Worm (Caenorhabditis elegans) whole organism, L4/young adult: Measurements from ENCODE around the gene W07G4.7.

ENCODE experiments used
- W03F9.2 ChIP-seq: fragments of 150-350 bp; optimal IDR thresholded peaks from 2 replicates; lab custom pipeline; 2014; ENCODE audit warnings: missing biosample characterization, missing genetic modification characterization
- dao-5 ChIP-seq: sonication (generic microtip); optimal IDR thresholded peaks from 2 replicates; lab custom pipeline; 2016; ENCODE audit warnings: missing genotype, missing genetic modification characterization, moderate library complexity, missing compliant biosample characterization
- him-1 ChIP-seq: sonication (generic microtip); optimal IDR thresholded peaks from 2 replicates; lab custom pipeline; 2016; ENCODE audit warnings: missing genotype, missing genetic modification reagents, missing genetic modification characterization, missing compliant biosample characterization

The W07G4.7 gene

DNA sequence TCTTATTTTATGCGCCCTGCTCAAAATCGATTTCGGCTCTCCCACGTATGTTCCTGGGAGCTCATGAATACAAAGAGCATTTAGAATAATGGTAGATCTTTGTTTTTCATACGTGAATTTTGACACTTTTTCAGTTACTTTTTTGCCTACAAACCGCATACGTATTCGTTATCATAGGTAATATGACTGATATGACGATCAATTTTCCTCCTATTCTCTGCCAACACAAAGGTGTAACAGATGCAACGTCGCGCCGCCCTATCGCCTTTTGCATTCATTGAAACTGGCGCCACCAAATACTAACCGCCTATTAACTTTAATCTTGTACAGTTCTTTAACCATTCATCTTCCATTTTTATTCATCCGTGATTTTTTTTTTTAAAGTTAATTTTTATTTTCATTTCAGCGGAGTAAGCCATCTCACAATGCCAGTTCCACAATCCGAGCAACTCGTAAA lies 13.1 kb upstream of the W07G4.7 start, which contains the start of gene W07G4.5:
Gene W07G4.5, plus strand, starts transcription at position 407 of the 457 bp plus-strand sequence.
- TF ChIP-seq dao-5 (no peak), W03F9.2 (tag; lab: Kevin White, UChicago) (no peak), him-1 (tag; lab: Kevin White, UChicago) (no peak)

DNA sequence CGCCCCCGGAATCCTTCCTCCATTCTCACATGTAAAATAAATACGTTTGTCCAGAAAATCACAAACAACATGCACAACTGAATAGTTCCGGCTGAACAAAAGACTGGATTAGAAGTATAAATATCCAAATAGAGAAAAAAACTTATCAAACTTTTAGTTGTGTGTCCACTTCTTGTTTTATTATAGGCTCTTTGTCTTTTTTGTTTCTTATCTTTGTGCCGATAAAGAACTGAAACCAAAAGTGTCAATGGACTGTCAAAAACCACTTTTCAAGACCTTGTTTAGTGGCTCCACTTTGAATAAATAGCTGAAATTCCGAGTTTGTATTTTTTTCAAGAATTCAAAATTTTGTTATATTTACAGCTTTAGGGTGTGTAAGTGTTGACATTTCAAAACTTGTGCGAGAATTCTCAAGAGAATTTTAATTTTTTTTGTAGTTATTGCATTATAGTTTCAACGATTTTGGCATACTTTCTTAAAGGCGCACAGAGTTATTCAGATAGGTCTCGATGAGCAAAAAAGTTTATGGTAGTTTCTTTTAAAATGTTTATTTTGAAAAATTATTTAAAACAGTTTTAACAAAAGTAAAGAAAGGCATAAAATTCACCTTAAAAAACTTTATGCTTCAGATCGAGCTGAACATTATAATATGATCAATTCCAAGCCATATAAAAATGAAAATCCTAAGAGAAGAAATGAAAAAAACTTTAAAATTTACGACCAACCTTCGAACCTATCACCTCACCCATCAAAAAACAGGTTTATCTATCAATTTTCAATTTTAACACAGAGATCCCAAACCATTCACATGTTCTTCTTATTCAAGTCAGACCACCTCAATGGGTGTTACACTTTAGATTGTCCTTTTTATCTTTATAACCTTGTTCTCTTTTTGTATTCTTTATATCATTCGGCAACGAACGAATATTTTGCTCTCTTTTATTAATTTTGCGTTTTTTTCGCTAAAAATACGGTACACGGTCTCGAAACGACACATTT lies 11.9 kb upstream of the W07G4.7 start:
- TF ChIP-seq W03F9.2 (tag; lab: Kevin White, UChicago) (no peak), him-1 (tag; lab: Kevin White, UChicago) (no peak), dao-5 (no peak)

DNA sequence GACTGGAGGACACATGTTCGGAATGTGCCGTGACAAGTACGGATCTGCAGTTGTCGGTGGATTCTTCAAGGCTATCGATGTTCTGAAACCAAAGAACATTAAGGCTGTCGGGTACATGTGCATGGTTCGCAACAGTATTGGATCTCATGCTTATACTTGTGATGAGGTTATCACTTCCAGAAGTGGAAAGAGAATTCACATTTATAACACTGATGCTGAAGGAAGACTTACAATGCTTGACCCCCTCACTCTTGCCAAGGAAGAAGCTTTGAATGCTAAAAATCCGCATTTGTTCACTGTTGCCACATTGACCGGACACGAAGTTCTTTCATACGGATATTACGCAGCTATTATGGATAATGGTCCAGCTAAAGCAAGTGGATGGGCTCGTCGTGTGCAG lies 10.5 kb upstream of the W07G4.7 start:
- TF ChIP-seq dao-5 = no peak
- TF ChIP-seq W03F9.2 (tag; lab: Kevin White, UChicago) = no peak
- no peak for TF ChIP-seq him-1 (tag; lab: Kevin White, UChicago)

DNA sequence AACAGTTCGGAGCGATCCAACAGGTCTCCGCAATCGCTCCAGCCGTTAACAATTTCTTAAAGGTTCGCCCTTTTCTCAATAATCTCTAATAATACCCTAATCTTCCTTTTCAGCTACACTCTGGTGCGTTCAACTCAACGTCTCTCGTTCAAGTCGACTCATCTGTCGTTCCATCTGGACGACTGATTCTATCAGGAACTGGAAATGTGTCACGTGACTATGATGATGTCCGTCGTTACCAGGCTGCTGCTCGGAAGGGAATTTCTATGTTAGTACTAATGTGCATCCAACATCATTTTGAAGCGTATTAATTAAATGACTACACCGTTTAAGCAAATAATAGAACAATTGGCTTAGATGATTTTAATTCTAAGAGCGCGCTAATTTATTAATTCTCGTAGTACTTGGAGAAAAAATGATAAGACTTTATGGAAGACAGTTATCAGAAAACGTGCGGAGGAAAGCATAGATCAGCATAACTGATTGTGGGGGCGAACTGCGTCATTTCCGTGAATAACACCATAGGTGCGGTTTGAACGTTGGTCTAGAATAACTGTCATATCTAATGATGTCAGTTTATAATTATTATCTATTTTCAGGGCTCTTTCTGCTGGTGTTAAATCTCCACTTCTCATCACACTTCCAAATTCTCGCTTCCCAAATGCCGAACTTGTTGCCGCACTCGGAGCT lies 9.5 kb upstream of the W07G4.7 start:
- TF ChIP-seq him-1 (tag; lab: Kevin White, UChicago) = no peak
- no peak for TF ChIP-seq W03F9.2 (tag; lab: Kevin White, UChicago)
- no peak for TF ChIP-seq dao-5

DNA sequence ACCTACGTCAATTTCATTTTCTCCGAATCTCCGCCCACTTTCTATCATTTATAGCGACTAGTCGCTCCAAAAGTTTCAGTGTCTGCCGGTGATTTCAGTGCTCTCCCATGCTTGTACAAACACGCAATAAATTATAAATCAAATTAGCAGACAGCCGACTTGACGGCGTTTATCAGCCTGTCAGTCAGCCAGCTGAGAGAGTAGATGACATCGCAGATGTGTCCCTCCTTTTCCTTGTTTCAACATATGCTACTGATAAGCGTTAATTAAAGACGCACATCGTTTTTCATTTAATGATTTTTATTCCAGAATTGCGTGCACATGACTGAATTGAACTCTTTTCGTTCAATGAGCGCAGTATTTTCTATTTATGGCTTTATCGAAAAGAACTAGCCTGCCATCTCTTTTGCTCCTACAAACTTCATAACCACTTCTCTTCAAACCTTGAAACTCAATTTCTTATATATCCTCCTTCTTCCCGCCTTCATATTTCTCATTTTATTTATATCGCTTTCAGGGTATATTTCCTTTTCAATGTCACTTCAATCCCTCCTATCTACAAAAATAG lies 8.8 kb upstream of the W07G4.7 start, which contains the start of gene lap-2:
Gene lap-2, plus strand, starts transcription at position 518 of the 568 bp plus-strand sequence.
- no peak for TF ChIP-seq dao-5

DNA sequence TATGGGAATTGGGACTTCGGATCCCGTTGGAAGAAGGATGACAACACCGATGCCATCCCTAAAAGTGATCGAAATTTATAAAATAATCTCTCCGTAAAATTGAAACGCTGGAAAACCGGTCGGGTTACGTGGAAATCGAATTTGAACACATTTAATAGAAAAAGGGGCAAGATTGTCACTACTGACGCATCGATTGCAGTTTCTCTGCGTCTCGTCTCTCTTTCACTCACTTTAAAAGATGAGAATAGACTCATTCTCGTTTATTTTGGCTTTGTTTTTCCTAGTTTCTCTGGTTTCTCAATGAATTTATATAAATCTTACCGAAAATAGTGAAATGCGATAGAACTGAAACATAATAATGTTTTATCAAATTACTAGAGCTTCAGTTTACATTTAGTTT lies 7.2 kb upstream of the W07G4.7 start, which contains the start of gene scyl-1:
Gene scyl-1, minus strand, starts transcription at position 56 of the 400 bp plus-strand sequence.
- TF ChIP-seq W03F9.2 (tag; lab: Kevin White, UChicago) (no peak), dao-5 (no peak), him-1 (tag; lab: Kevin White, UChicago) (no peak)

DNA sequence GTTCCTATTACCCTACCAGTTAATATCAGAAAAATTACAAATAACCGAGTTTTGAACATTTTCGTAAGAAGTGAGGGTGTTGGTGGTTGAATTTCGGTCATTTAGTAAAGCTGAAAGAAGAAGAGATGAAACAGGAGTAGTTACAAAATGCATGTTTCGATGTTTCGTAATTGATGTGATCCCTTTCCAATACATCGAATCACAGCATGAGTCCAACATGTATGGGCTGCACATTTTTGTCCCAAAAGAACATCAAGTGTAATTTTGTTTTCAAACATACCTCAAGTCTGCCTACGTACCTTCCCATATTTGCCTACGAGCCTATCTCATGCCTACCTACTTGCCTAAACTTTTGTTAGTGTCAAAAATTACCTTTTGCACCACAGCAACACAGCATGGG lies 2.0 kb upstream of the W07G4.7 start, which contains the start of gene W07G4.2:
Gene W07G4.2, minus strand, starts transcription at position 101 of the 400 bp plus-strand sequence.
- TF ChIP-seq him-1 (tag; lab: Kevin White, UChicago) (no peak), dao-5 (no peak), W03F9.2 (tag; lab: Kevin White, UChicago) (no peak)

DNA sequence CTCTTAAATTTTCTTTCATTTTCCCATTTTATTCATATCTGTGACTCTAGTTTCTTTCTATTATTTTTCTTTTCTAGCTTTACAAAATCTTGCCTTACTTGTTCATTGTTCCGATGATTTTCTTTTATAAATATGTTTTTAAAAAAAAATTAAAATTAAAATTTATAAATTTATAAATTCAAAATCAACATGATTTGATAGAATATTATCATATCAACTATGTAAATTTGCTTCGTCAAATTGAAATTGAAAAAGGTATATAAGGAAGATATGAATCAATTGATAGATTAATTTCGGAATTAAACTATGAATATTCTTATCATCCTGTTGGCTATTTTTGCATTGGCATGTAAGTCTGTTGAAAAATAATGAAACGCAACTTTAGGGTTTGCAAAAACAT lies 1.3 kb downstream of the W07G4.7 start, which contains the start of gene W07G4.1:
Gene W07G4.1, plus strand, starts transcription at position 301 of the 400 bp plus-strand sequence.
- no peak for TF ChIP-seq dao-5
- TF ChIP-seq him-1 (tag; lab: Kevin White, UChicago) = no peak
- TF ChIP-seq W03F9.2 (tag; lab: Kevin White, UChicago) = no peak

DNA sequence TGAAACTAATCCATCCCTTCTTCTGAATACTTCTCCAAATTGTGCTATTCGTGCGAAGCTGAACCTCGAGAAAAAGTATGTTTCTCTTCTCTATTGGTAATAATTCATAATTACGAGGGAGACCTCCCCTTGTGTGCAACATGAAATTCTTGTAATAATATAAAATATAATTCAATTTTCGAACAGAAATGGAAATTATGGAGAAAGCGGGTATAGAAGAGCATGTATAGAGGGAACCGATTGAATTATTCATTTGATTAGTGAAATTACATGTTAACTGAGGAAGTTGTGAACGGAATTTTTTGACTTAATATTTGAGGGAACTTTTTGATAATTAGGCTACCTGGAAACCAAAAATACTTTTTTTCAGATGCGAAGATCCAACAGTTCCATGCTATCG lies 5.6 kb downstream of the W07G4.7 start:
- no peak for TF ChIP-seq dao-5
- no peak for TF ChIP-seq W03F9.2 (tag; lab: Kevin White, UChicago)
- TF ChIP-seq him-1 (tag; lab: Kevin White, UChicago) = no peak

DNA sequence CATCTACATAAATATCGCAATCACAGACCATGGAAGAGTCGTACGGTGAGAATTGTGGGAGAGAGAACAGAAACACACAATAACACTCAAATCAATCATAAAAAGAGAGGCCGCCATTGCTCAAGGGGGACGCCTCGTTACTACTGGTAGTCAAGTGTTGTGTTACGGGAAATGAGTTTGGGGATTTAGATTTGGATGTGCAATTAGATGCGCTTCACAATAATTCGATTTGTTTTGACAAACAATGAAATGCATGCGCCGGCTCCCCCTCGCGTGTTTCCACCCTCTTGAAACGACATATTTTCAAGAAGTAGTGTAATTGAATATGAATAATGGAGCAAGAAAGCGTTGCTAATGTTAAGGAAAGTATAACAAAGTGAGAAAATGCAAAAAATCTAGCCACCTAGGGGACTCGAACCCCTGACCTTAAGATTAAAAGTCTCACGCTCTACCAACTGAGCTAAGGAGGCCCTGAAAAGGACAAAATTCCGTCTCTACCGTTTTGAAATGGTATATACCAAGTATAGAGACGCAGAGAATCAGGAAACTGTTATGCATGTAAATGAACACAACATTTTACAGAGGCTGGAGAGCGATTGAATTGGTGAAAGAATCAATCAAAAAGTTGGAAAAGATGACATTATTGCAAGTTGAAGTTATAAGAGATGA lies 7.7 kb downstream of the W07G4.7 start:
- TF ChIP-seq W03F9.2 (tag; lab: Kevin White, UChicago) (no peak), dao-5 (no peak), him-1 (tag; lab: Kevin White, UChicago) (no peak)

DNA sequence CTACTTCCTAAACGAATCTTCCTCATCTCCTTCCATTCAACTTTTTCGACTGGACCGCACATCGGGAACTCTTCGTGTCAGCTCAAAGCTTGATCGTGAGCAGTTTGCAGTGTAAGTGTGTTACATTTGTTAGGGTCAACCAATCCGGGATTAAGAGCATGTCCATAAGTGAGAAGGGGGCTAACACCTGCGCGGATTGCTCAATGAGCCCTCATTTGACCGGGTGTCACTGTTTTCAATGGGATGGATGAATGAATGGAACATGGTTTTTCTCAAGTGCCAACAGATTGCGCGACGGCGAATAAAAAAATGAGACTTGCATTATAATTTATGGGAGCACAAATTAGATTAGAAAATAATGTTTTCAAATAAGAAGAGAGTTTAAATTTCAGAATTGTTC lies 9.2 kb downstream of the W07G4.7 start:
- TF ChIP-seq him-1 (tag; lab: Kevin White, UChicago) (no peak), dao-5 (no peak), W03F9.2 (tag; lab: Kevin White, UChicago) (no peak)

DNA sequence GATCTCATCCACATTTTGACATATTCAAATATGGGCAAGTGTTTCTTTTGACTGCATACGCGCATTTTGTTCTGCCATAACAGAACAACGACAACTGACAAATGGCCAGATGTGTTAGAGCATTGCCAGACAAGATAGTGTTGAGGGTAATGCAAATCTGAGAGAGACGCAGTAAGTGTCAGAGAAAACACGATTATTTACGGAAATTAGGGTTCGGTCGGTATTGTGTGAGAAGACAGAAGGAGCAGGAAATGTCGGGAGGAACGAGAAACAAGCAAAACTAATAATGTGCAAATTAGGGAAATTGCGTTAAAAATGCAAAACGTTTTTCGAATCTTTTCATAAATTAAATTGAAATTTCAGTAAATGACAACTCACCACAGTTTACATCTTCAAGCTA lies 10.0 kb downstream of the W07G4.7 start:
- TF ChIP-seq dao-5 = no peak
- TF ChIP-seq him-1 (tag; lab: Kevin White, UChicago) = no peak
- no peak for TF ChIP-seq W03F9.2 (tag; lab: Kevin White, UChicago)

DNA sequence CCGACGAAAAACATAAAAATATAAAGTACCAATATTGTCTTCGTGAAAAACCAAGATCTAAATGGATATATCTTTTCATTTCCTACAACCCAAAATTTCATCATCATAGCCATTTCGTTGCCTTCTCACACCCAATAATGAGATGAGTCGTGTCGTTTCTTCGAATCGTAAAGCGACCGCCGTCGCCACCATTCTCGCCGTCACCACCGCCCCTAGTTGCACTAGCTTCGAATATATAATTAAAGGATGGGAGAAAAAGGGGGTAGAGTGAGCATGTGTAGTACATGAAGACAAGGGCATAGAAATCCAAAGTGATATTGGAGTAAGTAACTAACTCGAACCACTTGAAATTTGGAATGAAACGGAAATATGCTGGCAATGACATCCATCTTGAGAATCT lies 12.2 kb downstream of the W07G4.7 start:
- TF ChIP-seq him-1 (tag; lab: Kevin White, UChicago) (no peak), W03F9.2 (tag; lab: Kevin White, UChicago) (no peak), dao-5 (no peak)
